Fruit fly (Drosophila melanogaster): ENCODE results near the gene CG6276.

DNA sequence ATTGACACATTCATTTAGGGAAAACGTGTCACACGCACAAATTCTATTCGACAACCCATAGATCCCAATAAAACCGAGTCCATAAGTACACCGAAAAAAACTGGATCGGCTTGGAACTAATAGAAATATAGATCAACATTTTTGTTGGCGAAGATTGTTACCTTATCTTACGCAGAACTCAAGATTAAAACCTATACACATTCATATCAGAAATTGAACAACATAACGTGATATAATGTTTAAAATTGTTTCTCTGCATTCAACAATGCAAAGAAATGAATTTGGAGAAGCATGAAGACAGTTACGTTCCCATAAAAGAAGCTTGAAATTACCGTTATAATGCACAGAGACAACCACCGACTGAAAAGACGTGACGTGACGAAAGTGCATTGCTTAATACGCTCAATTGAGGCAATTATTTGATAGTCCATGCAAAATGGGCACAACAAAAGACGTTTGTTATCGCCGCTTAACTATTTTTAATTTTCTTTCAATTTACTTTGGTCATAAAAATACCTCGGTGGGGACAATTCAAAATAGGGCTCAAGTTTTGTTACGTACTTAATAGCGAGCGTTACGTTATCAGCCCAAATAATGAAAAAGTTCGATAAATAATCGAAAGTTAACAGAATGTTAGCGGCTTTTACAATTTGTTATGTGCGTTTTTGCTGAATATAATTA lies 20.3 kb upstream of the CG6276 start, which contains the start of gene SerRS-m:
- TF ChIP-seq CTCF (optimal IDR thresholded peaks at IDR 0.05) (no peak), CG8478 (optimal IDR thresholded peaks at IDR 0.05) (no peak)
